Fruit fly (Drosophila melanogaster): ENCODE results near the gene CG12984.

Gene CG12984

dm6 chr3L:20944180-20944579 lies 47.3 kb upstream of the CG12984 start (continued):
- peak; percentile 59 for TF ChIP-seq CG11398 (GFP tag; optimal IDR thresholded peaks at IDR 0.05)
- TF ChIP-seq CG12769 (tag; optimal IDR thresholded peaks at IDR 0.05), result peak; percentile 29
- TF ChIP-seq Side (GFP tag; optimal IDR thresholded peaks at IDR 0.05), result peak; percentile 29
- no peak for TF ChIP-seq Med (GFP tag)
- TF ChIP-seq stwl (tag; optimal IDR thresholded peaks at IDR 0.05), result no peak
- no peak for TF ChIP-seq CG10274 (GFP tag; optimal IDR thresholded peaks at IDR 0.05)
- TF ChIP-seq Tbp (GFP tag; optimal IDR thresholded peaks at IDR 0.05), result no peak
- no peak for TF ChIP-seq tx (GFP tag; optimal IDR thresholded peaks at IDR 0.05)
- TF ChIP-seq nom (GFP tag; optimal IDR thresholded peaks at IDR 0.05), result no peak
- TF ChIP-seq TFAM (GFP tag; optimal IDR thresholded peaks at IDR 0.05), result no peak
- TF ChIP-seq hth (optimal IDR thresholded peaks at IDR 0.05), result no peak
- TF ChIP-seq seq (GFP tag; IDR thresholded peaks at IDR 0.05), result no peak
- TF ChIP-seq fu2 (GFP tag; optimal IDR thresholded peaks at IDR 0.05), result no peak
- TF ChIP-seq CG6791 (GFP tag; IDR thresholded peaks at IDR 0.05; ENCODE audit: partially characterized antibody), result no peak
- no peak for TF ChIP-seq slou (GFP tag; optimal IDR thresholded peaks at IDR 0.05)
- peak; percentile 8 for TF ChIP-seq caup (GFP tag; optimal IDR thresholded peaks at IDR 0.05; ENCODE audit: severe bottlenecking)
- peak in 1 of 2 experiments; percentile 42 for TF ChIP-seq Hr51 (GFP tag; optimal IDR thresholded peaks at IDR 0.05)
- peak; percentile 43 for TF ChIP-seq CG8924 (tag; optimal IDR thresholded peaks at IDR 0.05)
- TF ChIP-seq CG12104 (GFP tag; optimal IDR thresholded peaks at IDR 0.05), result no peak
- TF ChIP-seq CG6854 (GFP tag; optimal IDR thresholded peaks at IDR 0.05), result no peak
- no peak for TF ChIP-seq grau (tag; optimal IDR thresholded peaks at IDR 0.05)
- TF ChIP-seq pho (GFP tag; optimal IDR thresholded peaks at IDR 0.05), result no peak
- no peak for TF ChIP-seq Taf1 (GFP tag; IDR thresholded peaks at IDR 0.05)
- no peak for TF ChIP-seq gt (GFP tag; IDR thresholded peaks at IDR 0.05)
- TF ChIP-seq CG17802 (tag; optimal IDR thresholded peaks at IDR 0.05), result no peak
- TF ChIP-seq CG18619 (GFP tag; optimal IDR thresholded peaks at IDR 0.05), result peak; percentile 4
- no peak for TF ChIP-seq CG7928 (GFP tag; optimal IDR thresholded peaks at IDR 0.05)
- no peak for TF ChIP-seq Bteb2 (GFP tag; optimal IDR thresholded peaks at IDR 0.05)
- TF ChIP-seq Gsc (GFP tag; IDR thresholded peaks at IDR 0.05), result no peak
- no peak for TF ChIP-seq CG11696 (GFP tag; IDR thresholded peaks at IDR 0.05)
- peak; percentile 48 for TF ChIP-seq odd (GFP tag; optimal IDR thresholded peaks at IDR 0.05)
- no peak for TF ChIP-seq CG31224 (GFP tag; IDR thresholded peaks at IDR 0.05)
- no peak for TF ChIP-seq CG6654 (GFP tag; optimal IDR thresholded peaks at IDR 0.05)
- no peak for TF ChIP-seq ash1 (GFP tag; optimal IDR thresholded peaks at IDR 0.05)
- no peak for TF ChIP-seq CG30403 (GFP tag; optimal IDR thresholded peaks at IDR 0.05)
- peak; percentile 17; the same call in 1 of the 2 replicates for TF ChIP-seq CG10959 (GFP tag; IDR thresholded peaks at IDR 0.05)
- TF ChIP-seq tio (GFP tag; optimal IDR thresholded peaks at IDR 0.05), result no peak
- no peak for TF ChIP-seq luna (GFP tag; optimal IDR thresholded peaks at IDR 0.05)
- TF ChIP-seq CG2678 (tag; optimal IDR thresholded peaks at IDR 0.05), result peak; percentile 43
- no peak for TF ChIP-seq CG4820 (GFP tag; optimal IDR thresholded peaks at IDR 0.05)
- peak; percentile 60 for TF ChIP-seq CG10209 (GFP tag; optimal IDR thresholded peaks at IDR 0.05)
- TF ChIP-seq gcm (GFP tag; optimal IDR thresholded peaks at IDR 0.05), result peak; percentile 44
- 0 out of 2 replicates have a peak, but pooled peaks have one; percentile 29 for TF ChIP-seq Awh (GFP tag; IDR thresholded peaks at IDR 0.05)
- TF ChIP-seq pros (GFP tag; optimal IDR thresholded peaks at IDR 0.05), result no peak
- no peak for TF ChIP-seq CG5953 (GFP tag; IDR thresholded peaks at IDR 0.05)
- TF ChIP-seq CG33213 (GFP tag; optimal IDR thresholded peaks at IDR 0.05), result no peak
- TF ChIP-seq CG11247 (GFP tag; IDR thresholded peaks at IDR 0.05), result no peak
- TF ChIP-seq jing (GFP tag; optimal IDR thresholded peaks at IDR 0.05), result no peak
- TF ChIP-seq en (GFP tag; optimal IDR thresholded peaks at IDR 0.05), result no peak
- TF ChIP-seq CG15601 (tag; optimal IDR thresholded peaks at IDR 0.05), result peak; percentile 47
- no peak for TF ChIP-seq CG1832 (GFP tag; optimal IDR thresholded peaks at IDR 0.05)
- TF ChIP-seq phol (tag; optimal IDR thresholded peaks at IDR 0.05), result no peak
